Worm (Caenorhabditis elegans) whole organism, L4 larva: ENCODE results near the gene Y37D8A.6.

Source experiments
- F10B5.3 ChIP-seq: sonication (generic microtip); optimal IDR thresholded peaks from 2 replicates; lab custom pipeline; 2016; ENCODE audit warnings: mild to moderate bottlenecking, missing genetic modification characterization, missing compliant biosample characterization
- F26F4.8 ChIP-seq: fragments of 200-800 bp; sonication (Bioruptor generic); conservative IDR thresholded peaks from 2 replicates; pipeline ENCODE4 v1.3.6; 2022; ENCODE audit warnings: missing genetic modification characterization, missing compliant biosample characterization
- R02D3.7 ChIP-seq: fragments of 150-350 bp; sonication (generic microtip); optimal IDR thresholded peaks from 3 replicates; lab custom pipeline; 2014; ENCODE audit warnings: missing biosample characterization, missing genetic modification characterization
- Y105C5A.15 ChIP-seq: fragments of 200-800 bp; sonication (Bioruptor generic); IDR thresholded peaks from 2 replicates; pipeline ENCODE4 v1.3.6; 2022; ENCODE audit warnings: missing genetic modification characterization, missing compliant biosample characterization
- ZK337.2 ChIP-seq: fragments of 200-800 bp; sonication (Bioruptor generic); IDR thresholded peaks from 2 replicates; pipeline ENCODE4 v1.3.6; 2022; ENCODE audit warnings: missing genetic modification reagents, missing genetic modification characterization, missing compliant biosample characterization
- aly-2 ChIP-seq: sonication (generic microtip); optimal IDR thresholded peaks from 2 replicates; lab custom pipeline; 2018; ENCODE audit warnings: missing biosample characterization, missing genetic modification characterization
- ama-1 ChIP-seq: fragments of 150-350 bp; optimal IDR thresholded peaks from 2 replicates; lab custom pipeline; 2014; ENCODE audit warnings: inconsistent platforms, mixed read lengths
- ceh-20 ChIP-seq: fragments of 200-800 bp; sonication (Bioruptor generic); IDR thresholded peaks from 2 replicates; pipeline ENCODE4 v1.3.6; 2022; ENCODE audit warnings: missing genetic modification reagents, missing genetic modification characterization, missing compliant biosample characterization
- ctbp-1 ChIP-seq: fragments of 200-800 bp; sonication (Bioruptor generic); IDR thresholded peaks from 2 replicates; pipeline ENCODE4 v1.3.6; 2022; ENCODE audit warnings: missing genetic modification reagents, missing genetic modification characterization, missing compliant biosample characterization
- daf-12 ChIP-seq: fragments of 150-350 bp; optimal IDR thresholded peaks from 2 replicates; lab custom pipeline; 2014; ENCODE audit warnings: missing biosample characterization, missing genetic modification reagents, missing genetic modification characterization
- daf-16 ChIP-seq, 3 experiments: sonication (generic microtip); optimal IDR thresholded peaks; 2 replicates each; lab custom pipeline; 2016 to 2017; ENCODE audit warnings: missing genetic modification characterization in 3 of 3, missing genetic modification reagents in 3 of 3, mild to moderate bottlenecking in 2 of 3, missing compliant biosample characterization in 2 of 3, missing biosample characterization in 1 of 3, moderate library complexity in 1 of 3
- daf-19 ChIP-seq: fragments of 200-800 bp; sonication (Bioruptor generic); conservative IDR thresholded peaks from 2 replicates; pipeline ENCODE4 v1.3.6; 2022; ENCODE audit warnings: missing genetic modification characterization, missing compliant biosample characterization
- daf-8 ChIP-seq: fragments of 200-800 bp; sonication (Bioruptor generic); IDR thresholded peaks from 2 replicates; pipeline ENCODE4 v1.3.6; 2022; ENCODE audit warnings: missing genetic modification characterization, missing compliant biosample characterization
- dmd-6 ChIP-seq: fragments of 200-800 bp; sonication (Bioruptor generic); IDR thresholded peaks from 2 replicates; pipeline ENCODE4 v1.3.6; 2022; ENCODE audit warnings: missing genetic modification reagents, missing genetic modification characterization, missing compliant biosample characterization
- dmd-9 ChIP-seq: fragments of 200-800 bp; sonication (Bioruptor generic); IDR thresholded peaks from 2 replicates; pipeline ENCODE4 v1.3.6; 2022; ENCODE audit warnings: missing genetic modification reagents, missing genetic modification characterization, missing compliant biosample characterization
- dpl-1 ChIP-seq: fragments of 150-350 bp; optimal IDR thresholded peaks from 2 replicates; lab custom pipeline; 2014; ENCODE audit warnings: missing biosample characterization, missing genetic modification reagents, missing genetic modification characterization
- duxl-1 ChIP-seq: sonication (generic microtip); optimal IDR thresholded peaks from 2 replicates; lab custom pipeline; 2016; ENCODE audit warnings: mild to moderate bottlenecking, missing genetic modification characterization, moderate library complexity, missing compliant biosample characterization; ENCODE audit not compliant: poor library complexity
- dve-1 ChIP-seq: sonication (generic microtip); optimal IDR thresholded peaks from 2 replicates; lab custom pipeline; 2017; ENCODE audit warnings: antibody characterized with exemption, mild to moderate bottlenecking, missing genetic modification characterization, missing compliant biosample characterization; ENCODE audit not compliant: insufficient read depth
- fkh-10 ChIP-seq: fragments of 150-350 bp; optimal IDR thresholded peaks from 2 replicates; lab custom pipeline; 2014; ENCODE audit warnings: missing biosample characterization, missing genetic modification reagents, missing genetic modification characterization
- fos-1 ChIP-seq: fragments of 150-350 bp; optimal IDR thresholded peaks from 2 replicates; lab custom pipeline; 2014; ENCODE audit warnings: missing biosample characterization, missing genetic modification characterization
- hlh-30 ChIP-seq: sonication (generic microtip); optimal IDR thresholded peaks from 2 replicates; lab custom pipeline; 2017; ENCODE audit warnings: antibody characterized with exemption, mild to moderate bottlenecking, missing genetic modification characterization, missing compliant biosample characterization; ENCODE audit not compliant: insufficient read depth
- lin-1 ChIP-seq: fragments of 200-800 bp; sonication (Bioruptor generic); IDR thresholded peaks from 2 replicates; pipeline ENCODE4 v1.3.6; 2022; ENCODE audit warnings: missing genetic modification reagents, missing genetic modification characterization, missing compliant biosample characterization
- lin-13 ChIP-seq: fragments of 150-350 bp; optimal IDR thresholded peaks from 2 replicates; lab custom pipeline; 2014; ENCODE audit warnings: missing biosample characterization, missing genetic modification reagents, missing genetic modification characterization
- lin-38 ChIP-seq: fragments of 200-800 bp; sonication (Bioruptor generic); IDR thresholded peaks from 2 replicates; pipeline ENCODE4 v1.3.6; 2022; ENCODE audit warnings: missing genetic modification reagents, missing genetic modification characterization, missing compliant biosample characterization
- lir-3 ChIP-seq: sonication (generic microtip); optimal IDR thresholded peaks from 2 replicates; lab custom pipeline; 2016; ENCODE audit warnings: mild to moderate bottlenecking, missing genetic modification characterization, missing compliant biosample characterization
- mep-1 ChIP-seq: fragments of 150-350 bp; sonication (generic microtip); optimal IDR thresholded peaks from 3 replicates; lab custom pipeline; 2014; ENCODE audit warnings: missing biosample characterization, missing genetic modification characterization
- mes-2 ChIP-seq: sonication (generic microtip); optimal IDR thresholded peaks from 2 replicates; lab custom pipeline; 2016; ENCODE audit warnings: missing genotype, mild to moderate bottlenecking, missing genetic modification characterization, missing compliant biosample characterization; ENCODE audit not compliant: poor library complexity, severe bottlenecking
- nhr-10 ChIP-seq: fragments of 150-350 bp; optimal IDR thresholded peaks from 2 replicates; lab custom pipeline; 2014; ENCODE audit warnings: missing biosample characterization, missing genetic modification characterization
- nhr-11 ChIP-seq: fragments of 150-350 bp; optimal IDR thresholded peaks from 2 replicates; lab custom pipeline; 2014; ENCODE audit warnings: missing biosample characterization, missing genetic modification characterization
- nhr-111 ChIP-seq: fragments of 200-800 bp; sonication (Bioruptor generic); optimal IDR thresholded peaks from 2 replicates; lab custom pipeline; 2018; ENCODE audit warnings: mild to moderate bottlenecking, missing genetic modification characterization, missing compliant biosample characterization
- nhr-28 ChIP-seq: fragments of 150-350 bp; optimal IDR thresholded peaks from 2 replicates; lab custom pipeline; 2014; ENCODE audit warnings: missing biosample characterization, missing genetic modification characterization
- nhr-42 ChIP-seq: fragments of 200-800 bp; sonication (Bioruptor generic); IDR thresholded peaks from 2 replicates; pipeline ENCODE4 v1.3.6; 2022; ENCODE audit warnings: missing genetic modification characterization, missing compliant biosample characterization
- nhr-48 ChIP-seq: sonication (generic microtip); optimal IDR thresholded peaks from 2 replicates; lab custom pipeline; 2016; ENCODE audit warnings: mild to moderate bottlenecking, missing genetic modification characterization, missing compliant biosample characterization
- nhr-6 ChIP-seq: fragments of 150-350 bp; optimal IDR thresholded peaks from 2 replicates; lab custom pipeline; 2014; ENCODE audit warnings: missing biosample characterization, missing genetic modification characterization
- nhr-76 ChIP-seq: fragments of 150-350 bp; optimal IDR thresholded peaks from 2 replicates; lab custom pipeline; 2014; ENCODE audit warnings: missing biosample characterization, missing genetic modification characterization
- nhr-77 ChIP-seq: fragments of 150-350 bp; optimal IDR thresholded peaks from 2 replicates; lab custom pipeline; 2014; ENCODE audit warnings: missing biosample characterization, missing genetic modification characterization
- pha-4 ChIP-seq, 2 experiments: fragments of 150-350 bp in 1 of 2; fragments of 200-800 bp in 1 of 2; sonication (Bioruptor generic) in 1 of 2; IDR thresholded peaks in 1 of 2; optimal IDR thresholded peaks in 1 of 2; 2 replicates each; pipeline versions ENCODE4 v1.3.6 to Lab custom; 2014 to 2022; ENCODE audit warnings: missing genetic modification characterization in 2 of 2, missing genetic modification reagents in 2 of 2, missing biosample characterization in 1 of 2, missing compliant biosample characterization in 1 of 2
- pqm-1 ChIP-seq: sonication (generic microtip); optimal IDR thresholded peaks from 2 replicates; lab custom pipeline; 2017; ENCODE audit warnings: missing biosample characterization, missing genetic modification characterization
- saeg-2 ChIP-seq: fragments of 200-800 bp; sonication (Bioruptor generic); IDR thresholded peaks from 2 replicates; pipeline ENCODE4 v1.3.6; 2022; ENCODE audit warnings: missing genetic modification reagents, missing genetic modification characterization, missing compliant biosample characterization
- set-16 ChIP-seq: fragments of 200-800 bp; sonication (Bioruptor generic); IDR thresholded peaks from 2 replicates; pipeline ENCODE4 v1.3.6; 2022; ENCODE audit warnings: missing genetic modification reagents, missing genetic modification characterization, missing compliant biosample characterization
- skn-1 ChIP-seq: fragments of 150-350 bp; optimal IDR thresholded peaks from 2 replicates; lab custom pipeline; 2014; ENCODE audit warnings: missing biosample characterization, missing genetic modification characterization
- snpc-4 ChIP-seq: fragments of 150-350 bp; optimal IDR thresholded peaks from 2 replicates; lab custom pipeline; 2014; ENCODE audit warnings: missing biosample characterization, missing genetic modification characterization
- tag-97 ChIP-seq: fragments of 200-800 bp; sonication (Bioruptor generic); IDR thresholded peaks from 2 replicates; pipeline ENCODE4 v1.3.6; 2022; ENCODE audit warnings: missing genetic modification characterization, missing compliant biosample characterization
- unc-130 ChIP-seq: sonication (generic microtip); optimal IDR thresholded peaks from 2 replicates; lab custom pipeline; 2016; ENCODE audit warnings: missing genetic modification reagents, missing genetic modification characterization, missing compliant biosample characterization
- vab-7 ChIP-seq: fragments of 200-800 bp; sonication (Bioruptor generic); IDR thresholded peaks from 2 replicates; pipeline ENCODE4 v1.3.6; 2022; ENCODE audit warnings: missing genetic modification reagents, missing genetic modification characterization, missing compliant biosample characterization
- zag-1 ChIP-seq: fragments of 150-350 bp; optimal IDR thresholded peaks from 2 replicates; lab custom pipeline; 2014; ENCODE audit warnings: missing biosample characterization, missing genetic modification characterization
- zfp-2 ChIP-seq: sonication (generic microtip); optimal IDR thresholded peaks from 2 replicates; lab custom pipeline; 2016; ENCODE audit warnings: mild to moderate bottlenecking, missing genetic modification characterization, missing compliant biosample characterization
- zip-11 ChIP-seq: fragments of 200-800 bp; sonication (Bioruptor generic); IDR thresholded peaks from 2 replicates; pipeline ENCODE4 v1.3.6; 2022; ENCODE audit warnings: missing genetic modification characterization, missing compliant biosample characterization
- ztf-11 ChIP-seq: fragments of 150-350 bp; optimal IDR thresholded peaks from 2 replicates; lab custom pipeline; 2014; ENCODE audit warnings: missing biosample characterization, missing genetic modification characterization
- ztf-7 ChIP-seq: fragments of 150-350 bp; optimal IDR thresholded peaks from 2 replicates; lab custom pipeline; 2014; ENCODE audit warnings: missing biosample characterization, missing genetic modification characterization

Y37D8A.6 gene

ce11 chrIII:12904987-12905541, 35.0 kb upstream of the Y37D8A.6 start, which contains the start of gene cox-5A (continued):
- no peak for TF ChIP-seq aly-2 (tag; lab: Kevin White, UChicago)
- TF ChIP-seq nhr-28 (tag; lab: Kevin White, UChicago): peak; percentile 94
- TF ChIP-seq nhr-76: peak; percentile 81
- peak; percentile 95 for TF ChIP-seq F10B5.3 (tag; lab: Kevin White, UChicago)
- TF ChIP-seq snpc-4: peak; percentile 67
- TF ChIP-seq nhr-77 (tag; lab: Kevin White, UChicago): peak; percentile 98
- TF ChIP-seq vab-7 (GFP tag; lab: Robert Waterston, UW): peak; percentile 97
- TF ChIP-seq F26F4.8 (GFP tag; lab: Robert Waterston, UW): no peak
- TF ChIP-seq ctbp-1 (GFP tag; lab: Robert Waterston, UW): peak; percentile 98
- 0 out of 2 replicates have a peak, but pooled peaks have one; percentile 59 for TF ChIP-seq tag-97 (GFP tag; lab: Robert Waterston, UW)
- peak; percentile 90 for TF ChIP-seq zfp-2 (tag; lab: Kevin White, UChicago)
- TF ChIP-seq hlh-30 (tag; lab: Kevin White, UChicago): peak; percentile 98
- peak; percentile 99 for TF ChIP-seq fkh-10 (GFP tag; lab: Kevin White, UChicago)
- peak; percentile 96 for TF ChIP-seq lin-38 (GFP tag; lab: Robert Waterston, UW)
- peak; percentile 99 for TF ChIP-seq nhr-6 (tag; lab: Kevin White, UChicago)
- peak; percentile 97 for TF ChIP-seq duxl-1
- TF ChIP-seq Y105C5A.15 (GFP tag; lab: Robert Waterston, UW): peak; percentile 95
- no peak for TF ChIP-seq daf-8 (GFP tag; lab: Robert Waterston, UW)
- TF ChIP-seq nhr-48: peak; percentile 95
- peak; percentile 99 for TF ChIP-seq pha-4 (GFP tag; IDR thresholded peaks at IDR 0.05; lab: Robert Waterston, UW)
- TF ChIP-seq pha-4 (tag; optimal IDR thresholded peaks at IDR 0.05; lab: Kevin White, UChicago): peak; percentile 99
- TF ChIP-seq lin-1 (GFP tag; lab: Robert Waterston, UW): peak; percentile 96
- TF ChIP-seq pqm-1: peak; percentile 50
- peak; percentile 95 for TF ChIP-seq unc-130 (GFP tag; lab: Kevin White, UChicago)
- TF ChIP-seq lir-3 (tag; lab: Kevin White, UChicago): peak; percentile 78
- peak; percentile 97 for TF ChIP-seq saeg-2 (GFP tag; lab: Robert Waterston, UW)
- peak; percentile 100 for TF ChIP-seq dpl-1
- TF ChIP-seq dmd-6 (GFP tag; lab: Robert Waterston, UW): peak; percentile 99
- TF ChIP-seq nhr-111: peak; percentile 63
- TF ChIP-seq daf-19 (GFP tag; lab: Robert Waterston, UW): no peak
- TF ChIP-seq dve-1 (tag; lab: Kevin White, UChicago): peak; percentile 100
- TF ChIP-seq ceh-20 (GFP tag; lab: Robert Waterston, UW): peak; percentile 99
- TF ChIP-seq ama-1: peak; percentile 94
- TF ChIP-seq ztf-7: peak; percentile 95
- no peak for TF ChIP-seq ztf-11 (tag; lab: Kevin White, UChicago)
- TF ChIP-seq lin-13 (GFP tag; lab: Kevin White, UChicago): peak; percentile 99
- peak; percentile 88 for TF ChIP-seq skn-1 (tag; lab: Kevin White, UChicago)
- peak; percentile 98 for TF ChIP-seq mes-2 (tag; lab: Kevin White, UChicago)
- peak; percentile 77 for TF ChIP-seq ZK337.2 (GFP tag; lab: Robert Waterston, UW)
- peak; percentile 98 for TF ChIP-seq nhr-11 (tag; lab: Kevin White, UChicago)
- peak; percentile 86 to 94 for TF ChIP-seq daf-16 (GFP tag; optimal IDR thresholded peaks at IDR 0.05; lab: Kevin White, UChicago)
- peak; percentile 81 for TF ChIP-seq daf-16 (tag; optimal IDR thresholded peaks at IDR 0.05; lab: Kevin White, UChicago)
- peak; percentile 43 for TF ChIP-seq R02D3.7 (tag; lab: Kevin White, UChicago)
- peak; percentile 98 for TF ChIP-seq nhr-42 (GFP tag; lab: Robert Waterston, UW)
- TF ChIP-seq mep-1: peak; percentile 99
- TF ChIP-seq zag-1 (tag; lab: Kevin White, UChicago): peak; percentile 80
- TF ChIP-seq set-16 (GFP tag; lab: Robert Waterston, UW): peak; percentile 63
- peak; percentile 99 for TF ChIP-seq dmd-9 (GFP tag; lab: Robert Waterston, UW)
- TF ChIP-seq zip-11: no peak
- TF ChIP-seq nhr-10: peak; percentile 88
- peak; percentile 97 for TF ChIP-seq fos-1
- TF ChIP-seq daf-12: no peak
